Worm (Caenorhabditis elegans) whole organism, late embryonic: ENCODE data around the gene F07H5.13.

ENCODE experiments used
- F13H6.1 ChIP-seq: sonication (generic microtip); optimal IDR thresholded peaks from 2 replicates; lab custom pipeline; 2016; ENCODE audit warnings: missing genetic modification characterization, missing compliant biosample characterization
- K09A11.1 ChIP-seq: sonication (generic microtip); optimal IDR thresholded peaks from 2 replicates; lab custom pipeline; 2017; ENCODE audit warnings: antibody characterized with exemption, mild to moderate bottlenecking, missing genetic modification characterization, missing compliant biosample characterization; ENCODE audit not compliant: insufficient read depth
- Y22D7AL.16 ChIP-seq: sonication (generic microtip); optimal IDR thresholded peaks from 2 replicates; lab custom pipeline; 2016; ENCODE audit warnings: missing genetic modification characterization, missing compliant biosample characterization
- ama-1 ChIP-seq: fragments of 150-350 bp; optimal IDR thresholded peaks from 2 replicates; lab custom pipeline; 2014
- ceh-14 ChIP-seq: sonication (generic microtip); optimal IDR thresholded peaks from 2 replicates; lab custom pipeline; 2016; ENCODE audit warnings: missing genotype, missing genetic modification characterization, missing compliant biosample characterization
- ceh-18 ChIP-seq: sonication (generic microtip); optimal IDR thresholded peaks from 2 replicates; lab custom pipeline; 2016; ENCODE audit warnings: missing genetic modification characterization, missing compliant biosample characterization
- ceh-19 ChIP-seq: fragments of 200-800 bp; sonication (Bioruptor generic); optimal IDR thresholded peaks from 2 replicates; lab custom pipeline; 2018; ENCODE audit warnings: mild to moderate bottlenecking, missing genetic modification characterization, missing compliant biosample characterization
- ceh-2 ChIP-seq: sonication (generic microtip); optimal IDR thresholded peaks from 2 replicates; lab custom pipeline; 2016; ENCODE audit warnings: missing genotype, missing genetic modification characterization, missing compliant biosample characterization
- ceh-22 ChIP-seq: sonication (generic microtip); optimal IDR thresholded peaks from 2 replicates; lab custom pipeline; 2017; ENCODE audit warnings: missing biosample characterization, missing genetic modification characterization
- ceh-31 ChIP-seq: sonication (generic microtip); optimal IDR thresholded peaks from 2 replicates; lab custom pipeline; 2016; ENCODE audit warnings: missing genetic modification characterization, missing compliant biosample characterization
- ceh-34 ChIP-seq: sonication (generic microtip); optimal IDR thresholded peaks from 2 replicates; lab custom pipeline; 2016; ENCODE audit warnings: mild to moderate bottlenecking, missing genetic modification characterization, missing compliant biosample characterization
- ceh-45 ChIP-seq: fragments of 200-800 bp; sonication (Bioruptor generic); IDR thresholded peaks from 2 replicates; pipeline ENCODE4 v1.3.6; 2022; ENCODE audit warnings: missing genetic modification reagents, missing genetic modification characterization, missing compliant biosample characterization
- ceh-48 ChIP-seq: sonication (generic microtip); optimal IDR thresholded peaks from 2 replicates; lab custom pipeline; 2016; ENCODE audit warnings: missing genetic modification characterization, inconsistent platforms, missing compliant biosample characterization
- ceh-6 ChIP-seq: fragments of 200-800 bp; sonication (Bioruptor generic); optimal IDR thresholded peaks from 2 replicates; lab custom pipeline; 2018; ENCODE audit warnings: mild to moderate bottlenecking, missing genetic modification characterization, missing compliant biosample characterization
- dmd-4 ChIP-seq: sonication (generic microtip); optimal IDR thresholded peaks from 2 replicates; lab custom pipeline; 2016; ENCODE audit warnings: borderline replicate concordance, missing genetic modification characterization, missing compliant biosample characterization
- dve-1 ChIP-seq: sonication (generic microtip); optimal IDR thresholded peaks from 2 replicates; lab custom pipeline; 2017; ENCODE audit warnings: antibody characterized with exemption, mild to moderate bottlenecking, missing genetic modification characterization, missing compliant biosample characterization
- elt-2 ChIP-seq: sonication (generic microtip); optimal IDR thresholded peaks from 2 replicates; lab custom pipeline; 2016; ENCODE audit warnings: missing genetic modification reagents, missing genetic modification characterization, missing compliant biosample characterization
- elt-4 ChIP-seq: sonication (generic microtip); optimal IDR thresholded peaks from 2 replicates; lab custom pipeline; 2016; ENCODE audit warnings: missing genetic modification characterization, missing compliant biosample characterization
- ets-4 ChIP-seq: sonication (generic microtip); optimal IDR thresholded peaks from 2 replicates; lab custom pipeline; 2016; ENCODE audit warnings: missing genetic modification characterization, missing compliant biosample characterization
- eyg-1 ChIP-seq: sonication (generic microtip); optimal IDR thresholded peaks from 2 replicates; lab custom pipeline; 2016; ENCODE audit warnings: missing genotype, missing genetic modification characterization, missing compliant biosample characterization
- fax-1 ChIP-seq: sonication (generic microtip); optimal IDR thresholded peaks from 2 replicates; lab custom pipeline; 2016; ENCODE audit warnings: missing genotype, missing genetic modification characterization, missing compliant biosample characterization
- fkh-10 ChIP-seq: fragments of 150-350 bp; optimal IDR thresholded peaks from 2 replicates; lab custom pipeline; 2014; ENCODE audit warnings: missing biosample characterization, missing genetic modification reagents, missing genetic modification characterization
- gmeb-2 ChIP-seq: sonication (generic microtip); optimal IDR thresholded peaks from 2 replicates; lab custom pipeline; 2016; ENCODE audit warnings: missing genetic modification characterization, inconsistent platforms, missing compliant biosample characterization
- hlh-30 ChIP-seq: sonication (generic microtip); optimal IDR thresholded peaks from 2 replicates; lab custom pipeline; 2017; ENCODE audit warnings: antibody characterized with exemption, missing genetic modification characterization, missing compliant biosample characterization; ENCODE audit not compliant: insufficient read depth
- hlh-8 ChIP-seq: sonication (generic microtip); optimal IDR thresholded peaks from 2 replicates; lab custom pipeline; 2016; ENCODE audit warnings: missing genotype, missing genetic modification characterization, missing compliant biosample characterization
- lin-11 ChIP-seq: fragments of 200-800 bp; sonication (Bioruptor generic); optimal IDR thresholded peaks from 2 replicates; lab custom pipeline; 2018; ENCODE audit warnings: mild to moderate bottlenecking, missing genetic modification characterization, missing compliant biosample characterization
- madf-2 ChIP-seq: sonication (generic microtip); optimal IDR thresholded peaks from 2 replicates; lab custom pipeline; 2017; ENCODE audit warnings: missing genetic modification characterization, missing compliant biosample characterization
- nfya-1 ChIP-seq: sonication (generic microtip); optimal IDR thresholded peaks from 2 replicates; lab custom pipeline; 2017; ENCODE audit warnings: missing genetic modification characterization, mild to moderate bottlenecking, missing compliant biosample characterization, antibody characterized with exemption, moderate library complexity
- nhr-11 ChIP-seq: fragments of 150-350 bp; optimal IDR thresholded peaks from 2 replicates; lab custom pipeline; 2014; ENCODE audit warnings: missing biosample characterization, missing genetic modification characterization
- odd-2 ChIP-seq: sonication (generic microtip); optimal IDR thresholded peaks from 2 replicates; lab custom pipeline; 2017; ENCODE audit warnings: antibody characterized with exemption, mild to moderate bottlenecking, missing genetic modification characterization, missing compliant biosample characterization
- pax-1 ChIP-seq: fragments of 150-350 bp; optimal IDR thresholded peaks from 2 replicates; lab custom pipeline; 2014; ENCODE audit warnings: missing biosample characterization, missing genetic modification characterization
- pha-2 ChIP-seq: sonication (generic microtip); optimal IDR thresholded peaks from 2 replicates; lab custom pipeline; 2017; ENCODE audit warnings: mild to moderate bottlenecking, missing genetic modification characterization, missing compliant biosample characterization
- pros-1 ChIP-seq: fragments of 150-350 bp; optimal IDR thresholded peaks from 2 replicates; lab custom pipeline; 2014; ENCODE audit warnings: missing biosample characterization, missing genetic modification reagents, missing genetic modification characterization
- ref-2 ChIP-seq: sonication (generic microtip); optimal IDR thresholded peaks from 2 replicates; lab custom pipeline; 2016; ENCODE audit warnings: missing genetic modification characterization, missing compliant biosample characterization
- rnt-1 ChIP-seq: sonication (generic microtip); optimal IDR thresholded peaks from 2 replicates; lab custom pipeline; 2016; ENCODE audit warnings: missing genetic modification characterization, missing compliant biosample characterization
- sdc-2 ChIP-seq: sonication (generic microtip); optimal IDR thresholded peaks from 2 replicates; lab custom pipeline; 2016; ENCODE audit warnings: missing genotype, missing genetic modification characterization, missing compliant biosample characterization
- tbx-2 ChIP-seq: sonication (generic microtip); optimal IDR thresholded peaks from 2 replicates; lab custom pipeline; 2016; ENCODE audit warnings: missing genetic modification characterization, missing compliant biosample characterization
- tbx-7 ChIP-seq: sonication (generic microtip); optimal IDR thresholded peaks from 2 replicates; lab custom pipeline; 2016; ENCODE audit warnings: missing genotype, missing genetic modification characterization, missing compliant biosample characterization
- ttx-3 ChIP-seq: sonication (generic microtip); optimal IDR thresholded peaks from 2 replicates; lab custom pipeline; 2016; ENCODE audit warnings: missing genetic modification reagents, missing genetic modification characterization, missing compliant biosample characterization
- unc-3 ChIP-seq, 2 experiments: fragments of 200-800 bp in 1 of 2; sonication (Bioruptor generic) in 1 of 2; sonication (generic microtip) in 1 of 2; conservative IDR thresholded peaks in 1 of 2; optimal IDR thresholded peaks in 1 of 2; 2 replicates each; pipeline versions ENCODE4 v1.3.6 to Lab custom; 2016 to 2022; ENCODE audit warnings: missing compliant biosample characterization in 2 of 2, missing genetic modification characterization in 2 of 2, missing genetic modification reagents in 1 of 2
- unc-42 ChIP-seq: sonication (generic microtip); optimal IDR thresholded peaks from 2 replicates; lab custom pipeline; 2016; ENCODE audit warnings: missing genotype, missing genetic modification characterization, missing compliant biosample characterization
- unc-55 ChIP-seq: sonication (generic microtip); optimal IDR thresholded peaks from 2 replicates; lab custom pipeline; 2017; ENCODE audit warnings: missing biosample characterization, missing genetic modification reagents, missing genetic modification characterization
- ztf-16 ChIP-seq: sonication (generic microtip); optimal IDR thresholded peaks from 2 replicates; lab custom pipeline; 2017; ENCODE audit warnings: missing genetic modification characterization, missing compliant biosample characterization

Gene F07H5.13

DNA sequence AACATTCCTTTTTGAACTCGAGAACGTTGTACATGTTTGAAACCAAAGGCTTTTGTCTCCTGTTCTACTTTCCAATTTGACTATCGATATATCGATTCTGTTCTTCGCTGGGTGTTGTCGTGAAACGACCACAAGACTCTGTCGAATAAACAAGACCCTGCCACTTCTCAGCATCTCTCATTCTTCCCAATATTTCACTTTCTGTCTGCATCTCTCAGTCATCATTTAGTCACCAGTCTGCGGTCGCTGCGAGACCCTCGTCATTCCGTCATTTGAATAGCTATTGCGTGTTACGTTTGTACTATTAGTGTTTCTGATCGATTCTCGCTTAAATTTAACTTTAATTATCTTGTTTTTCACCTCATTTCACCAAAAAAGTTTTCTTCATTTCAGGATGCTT, 3.0 kb upstream of the F07H5.13 start:
- TF ChIP-seq unc-42 (tag; lab: Kevin White, UChicago) = peak; percentile 84
- no peak for TF ChIP-seq ttx-3 (tag; lab: Kevin White, UChicago)
- TF ChIP-seq ceh-45 (GFP tag; lab: Robert Waterston, UW) = no peak
- TF ChIP-seq pha-2 (tag; lab: Kevin White, UChicago) = peak; percentile 33
- TF ChIP-seq ceh-31 (tag; lab: Kevin White, UChicago) = peak; percentile 91
- TF ChIP-seq unc-3 (GFP tag; conservative IDR thresholded peaks at IDR 0.05; lab: Robert Waterston, UW) = no peak
- TF ChIP-seq unc-3 (tag; optimal IDR thresholded peaks at IDR 0.05; lab: Kevin White, UChicago) = no peak
- TF ChIP-seq elt-2 (tag; lab: Kevin White, UChicago) = peak; percentile 67
- no peak for TF ChIP-seq hlh-8 (tag; lab: Kevin White, UChicago)
- TF ChIP-seq ceh-18 (tag; lab: Kevin White, UChicago) = peak; percentile 88
- TF ChIP-seq ceh-14 (tag; lab: Kevin White, UChicago) = peak; percentile 67
- peak; percentile 82 for TF ChIP-seq pax-1
- peak; percentile 13 for TF ChIP-seq ztf-16 (tag; lab: Kevin White, UChicago)
- peak; percentile 50 for TF ChIP-seq ref-2
- peak; percentile 48 for TF ChIP-seq pros-1 (tag; lab: Kevin White, UChicago)
- TF ChIP-seq F13H6.1 (tag; lab: Kevin White, UChicago) = peak; percentile 35
- peak; percentile 97 for TF ChIP-seq unc-55
- peak; percentile 50 for TF ChIP-seq K09A11.1 (tag; lab: Kevin White, UChicago)
- peak; percentile 100 for TF ChIP-seq hlh-30 (tag; lab: Kevin White, UChicago)
- TF ChIP-seq fkh-10 = peak; percentile 11
- TF ChIP-seq fax-1 (tag; lab: Kevin White, UChicago) = no peak
- TF ChIP-seq ceh-19 = peak; percentile 6
- TF ChIP-seq nfya-1 = peak; percentile 94
- TF ChIP-seq ama-1 (lab: Kevin White, UChicago) = peak; percentile 55
- peak; percentile 50 for TF ChIP-seq tbx-2 (tag; lab: Kevin White, UChicago)
- peak; percentile 95 for TF ChIP-seq rnt-1
- peak; percentile 1 for TF ChIP-seq madf-2 (tag; lab: Kevin White, UChicago)
- peak; percentile 91 for TF ChIP-seq ceh-48 (tag; lab: Kevin White, UChicago)
- TF ChIP-seq Y22D7AL.16 = no peak
- no peak for TF ChIP-seq dmd-4 (tag; lab: Kevin White, UChicago)
- no peak for TF ChIP-seq ceh-6 (GFP tag; lab: Kevin White, UChicago)
- TF ChIP-seq sdc-2 (tag; lab: Kevin White, UChicago) = peak; percentile 36
- peak; percentile 66 for TF ChIP-seq ets-4 (tag; lab: Kevin White, UChicago)
- TF ChIP-seq ceh-34 (tag; lab: Kevin White, UChicago) = peak; percentile 66
- peak; percentile 75 for TF ChIP-seq dve-1
- no peak for TF ChIP-seq ceh-22 (tag; lab: Kevin White, UChicago)
- TF ChIP-seq ceh-2 (tag; lab: Kevin White, UChicago) = peak; percentile 66

DNA sequence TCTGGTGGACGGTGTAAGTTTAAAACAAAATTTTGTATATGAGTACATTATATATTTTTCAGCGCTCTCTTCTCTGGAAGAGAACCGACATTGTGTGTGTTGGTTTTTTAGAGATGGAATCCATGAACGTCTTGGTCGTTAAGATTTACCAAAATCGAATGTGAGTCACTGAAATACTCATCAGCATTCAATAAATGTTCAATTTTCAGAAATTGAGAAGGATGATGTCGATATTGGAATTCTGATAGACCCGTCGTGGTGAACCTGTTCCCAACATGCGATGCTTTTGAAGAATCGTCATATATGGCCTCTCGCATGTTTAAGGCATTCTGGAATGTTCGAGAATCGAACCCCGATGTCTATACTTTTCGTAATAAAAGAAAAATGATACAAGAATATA, 1.6 kb upstream of the F07H5.13 start:
- TF ChIP-seq nhr-11 (tag; lab: Kevin White, UChicago) = no peak
- no peak for TF ChIP-seq gmeb-2 (tag; lab: Kevin White, UChicago)
- no peak for TF ChIP-seq eyg-1 (tag; lab: Kevin White, UChicago)
- TF ChIP-seq ceh-48 (tag; lab: Kevin White, UChicago) = no peak
- no peak for TF ChIP-seq tbx-7 (tag; lab: Kevin White, UChicago)
- TF ChIP-seq fkh-10 = no peak
- TF ChIP-seq pros-1 (tag; lab: Kevin White, UChicago) = no peak
- no peak for TF ChIP-seq ceh-14 (tag; lab: Kevin White, UChicago)
- TF ChIP-seq elt-4 = no peak
- TF ChIP-seq lin-11 = no peak
- no peak for TF ChIP-seq K09A11.1 (tag; lab: Kevin White, UChicago)
- no peak for TF ChIP-seq tbx-2 (tag; lab: Kevin White, UChicago)
- no peak for TF ChIP-seq odd-2 (tag; lab: Kevin White, UChicago)
